Fruit fly (Drosophila melanogaster) whole organism, prepupa: ENCODE data around the gene ind.
A peak's percentile ranks its signal among the peaks of the same experiment; 100 is the strongest.

Experiments
- CG10631 ChIP-seq: fragments of 200-800 bp; sonication (Bioruptor generic); optimal IDR thresholded peaks from 2 replicates; lab custom pipeline; 2016; ENCODE audit warnings: missing biosample characterization, missing genetic modification characterization
- CG10669 ChIP-seq: fragments of 200-800 bp; sonication (Bioruptor generic); optimal IDR thresholded peaks from 3 replicates; lab custom pipeline; 2018; ENCODE audit warnings: missing biosample characterization, mild to moderate bottlenecking, missing genetic modification characterization, moderate library complexity
- CG11294 ChIP-seq: fragments of 200-800 bp; sonication (Bioruptor generic); IDR thresholded peaks from 2 replicates; pipeline ENCODE4 v1.3.6; 2022; ENCODE audit warnings: missing biosample characterization, missing genetic modification characterization
- CG11762 ChIP-seq: fragments of 200-800 bp; sonication (Bioruptor generic); optimal IDR thresholded peaks from 3 replicates; lab custom pipeline; 2016; ENCODE audit warnings: missing biosample characterization, missing genetic modification characterization; ENCODE audit not compliant: insufficient read depth
- CG11902 ChIP-seq: fragments of 200-800 bp; sonication (Bioruptor generic); optimal IDR thresholded peaks from 3 replicates; lab custom pipeline; 2016; ENCODE audit warnings: missing biosample characterization, missing genetic modification characterization
- CG15336 ChIP-seq: fragments of 200-800 bp; sonication (Bioruptor generic); IDR thresholded peaks from 2 replicates; pipeline ENCODE4 v1.3.6; 2022; ENCODE audit warnings: missing biosample characterization, missing genetic modification characterization
- CG1621 ChIP-seq: fragments of 200-800 bp; sonication (Bioruptor generic); optimal IDR thresholded peaks from 3 replicates; lab custom pipeline; 2018; ENCODE audit warnings: missing biosample characterization, mild to moderate bottlenecking, missing genetic modification characterization
- CG3032 ChIP-seq: fragments of 200-800 bp; optimal IDR thresholded peaks from 2 replicates; lab custom pipeline; 2019; ENCODE audit warnings: missing biosample characterization, mild to moderate bottlenecking, missing genetic modification characterization, moderate library complexity
- CG6163 ChIP-seq: fragments of 200-800 bp; sonication (Bioruptor generic); IDR thresholded peaks from 3 replicates; pipeline ENCODE4 v1.3.6; 2022; ENCODE audit warnings: missing biosample characterization, missing genetic modification characterization
- CG6808 ChIP-seq: fragments of 200-800 bp; sonication (Bioruptor generic); optimal IDR thresholded peaks from 3 replicates; lab custom pipeline; 2017; ENCODE audit warnings: missing biosample characterization, missing genetic modification characterization, mild to moderate bottlenecking, moderate library complexity, missing genetic modification reagents
- CG8319 ChIP-seq: fragments of 200-800 bp; sonication (Bioruptor generic); optimal IDR thresholded peaks from 3 replicates; lab custom pipeline; 2016; ENCODE audit warnings: missing biosample characterization, missing genetic modification characterization
- CG8632 ChIP-seq: fragments of 200-800 bp; sonication (Bioruptor generic); optimal IDR thresholded peaks from 3 replicates; lab custom pipeline; 2016; ENCODE audit warnings: missing biosample characterization, missing genetic modification characterization
- Eip78C ChIP-seq: fragments of 200-800 bp; sonication (Bioruptor generic); peaks from one replicate; lab custom pipeline; 2016; ENCODE audit warnings: missing biosample characterization, missing genetic modification characterization
- Eip93F ChIP-seq: fragments of 200-800 bp; sonication (Bioruptor generic); optimal IDR thresholded peaks from 2 replicates; lab custom pipeline; 2016; ENCODE audit warnings: missing biosample characterization, mild to moderate bottlenecking, missing genetic modification characterization
- Ets21C ChIP-seq: fragments of 200-800 bp; sonication (Bioruptor generic); optimal IDR thresholded peaks from 3 replicates; lab custom pipeline; 2016; ENCODE audit warnings: missing biosample characterization, missing genetic modification characterization
- Ets96B ChIP-seq: fragments of 200-800 bp; optimal IDR thresholded peaks from 2 replicates; lab custom pipeline; 2019; ENCODE audit warnings: missing biosample characterization, mild to moderate bottlenecking, missing genetic modification characterization, moderate library complexity
- Gug ChIP-seq: fragments of 200-800 bp; sonication (Bioruptor generic); IDR thresholded peaks from 2 replicates; pipeline ENCODE4 v1.3.6; 2022; ENCODE audit warnings: missing biosample characterization, missing genetic modification characterization
- Hr38 ChIP-seq: sonication (Bioruptor generic); optimal IDR thresholded peaks from 2 replicates; lab custom pipeline; 2016; ENCODE audit warnings: missing biosample characterization, missing genetic modification characterization
- Hr4 ChIP-seq: fragments of 200-800 bp; sonication (Bioruptor generic); optimal IDR thresholded peaks from 3 replicates; lab custom pipeline; 2016; ENCODE audit warnings: missing biosample characterization, missing genetic modification characterization
- Lpt ChIP-seq: fragments of 200-800 bp; sonication (Bioruptor generic); optimal IDR thresholded peaks from 3 replicates; lab custom pipeline; 2016; ENCODE audit warnings: missing biosample characterization, missing genetic modification characterization
- acj6 ChIP-seq: fragments of 200-800 bp; sonication (Bioruptor generic); optimal IDR thresholded peaks from 3 replicates; lab custom pipeline; 2016; ENCODE audit warnings: missing biosample characterization, missing genetic modification characterization
- cyc ChIP-seq: fragments of 200-800 bp; sonication (Bioruptor generic); optimal IDR thresholded peaks from 3 replicates; lab custom pipeline; 2016; ENCODE audit warnings: missing biosample characterization, missing genetic modification characterization
- dac ChIP-seq: fragments of 200-800 bp; sonication (Bioruptor generic); optimal IDR thresholded peaks from 2 replicates; lab custom pipeline; 2017; ENCODE audit warnings: missing biosample characterization, mild to moderate bottlenecking, missing genetic modification characterization
- dsx ChIP-seq: fragments of 200-800 bp; optimal IDR thresholded peaks from 3 replicates; lab custom pipeline; 2019; ENCODE audit warnings: missing biosample characterization, mild to moderate bottlenecking, missing genetic modification characterization, moderate library complexity; ENCODE audit not compliant: poor library complexity, severe bottlenecking
- eg ChIP-seq: fragments of 200-800 bp; sonication (Bioruptor generic); IDR thresholded peaks from 3 replicates; pipeline ENCODE4 v1.3.6; 2022; ENCODE audit warnings: missing biosample characterization, missing genetic modification characterization
- esn ChIP-seq: fragments of 200-800 bp; sonication (Bioruptor generic); optimal IDR thresholded peaks from 2 replicates; lab custom pipeline; 2016; ENCODE audit warnings: missing biosample characterization, mild to moderate bottlenecking, missing genetic modification characterization, moderate library complexity
- fkh ChIP-seq: fragments of 200-800 bp; sonication (Bioruptor generic); optimal IDR thresholded peaks from 3 replicates; lab custom pipeline; 2017; ENCODE audit warnings: missing biosample characterization, mild to moderate bottlenecking, missing genetic modification characterization, moderate library complexity
- ss ChIP-seq, 2 experiments: fragments of 200-800 bp; sonication (Bioruptor generic); optimal IDR thresholded peaks; 2 replicates in 1 of 2; 3 replicates in 1 of 2; lab custom pipeline; 2017 to 2018; ENCODE audit warnings: mild to moderate bottlenecking in 2 of 2, missing biosample characterization in 2 of 2, missing genetic modification characterization in 2 of 2, moderate library complexity in 1 of 2
- svp ChIP-seq: fragments of 200-800 bp; sonication (Bioruptor generic); peaks from one replicate; lab custom pipeline; 2016; ENCODE audit warnings: missing biosample characterization, missing genetic modification characterization
- topi ChIP-seq: fragments of 200-800 bp; sonication (Bioruptor generic); optimal IDR thresholded peaks from 3 replicates; lab custom pipeline; 2016; ENCODE audit warnings: missing biosample characterization, missing genetic modification characterization
- vri ChIP-seq: fragments of 200-800 bp; sonication (Bioruptor generic); optimal IDR thresholded peaks from 3 replicates; lab custom pipeline; 2016; ENCODE audit warnings: missing biosample characterization, mild to moderate bottlenecking, missing genetic modification characterization

Gene ind

DNA sequence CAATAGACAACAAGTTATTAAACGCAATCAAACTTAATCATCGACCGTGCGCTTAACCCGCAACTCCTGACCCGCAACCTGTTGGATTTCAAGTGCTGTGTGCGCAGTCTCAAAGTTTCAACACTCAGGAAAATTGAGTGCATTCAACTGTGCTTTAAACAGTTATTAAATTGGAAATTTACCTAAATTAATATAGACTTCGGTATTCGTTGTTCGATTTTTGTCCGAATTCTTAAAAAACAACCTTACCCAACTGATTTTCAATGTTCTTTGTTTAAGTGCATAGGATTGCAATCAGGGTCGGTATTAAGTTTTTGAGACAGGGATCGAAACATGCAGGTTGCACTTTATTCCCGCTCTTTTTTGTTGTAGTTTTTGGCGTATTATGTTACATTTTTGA lies 38.6 kb downstream of the ind start (continued):
- TF ChIP-seq CG8632: peak; percentile 6
- TF ChIP-seq dsx (GFP tag; lab: Kevin White, UChicago): no peak
- no peak for TF ChIP-seq Ets21C
- peak; percentile 52 for TF ChIP-seq acj6
- TF ChIP-seq CG6163 (GFP tag; lab: Robert Waterston, UW): peak; percentile 82
- peak; percentile 56 for TF ChIP-seq topi (GFP tag; lab: Kevin White, UChicago)
- TF ChIP-seq CG11902: no peak
- TF ChIP-seq CG10669 (GFP tag; lab: Kevin White, UChicago): peak; percentile 59
- TF ChIP-seq, all 60 proteins: peak for 41

DNA sequence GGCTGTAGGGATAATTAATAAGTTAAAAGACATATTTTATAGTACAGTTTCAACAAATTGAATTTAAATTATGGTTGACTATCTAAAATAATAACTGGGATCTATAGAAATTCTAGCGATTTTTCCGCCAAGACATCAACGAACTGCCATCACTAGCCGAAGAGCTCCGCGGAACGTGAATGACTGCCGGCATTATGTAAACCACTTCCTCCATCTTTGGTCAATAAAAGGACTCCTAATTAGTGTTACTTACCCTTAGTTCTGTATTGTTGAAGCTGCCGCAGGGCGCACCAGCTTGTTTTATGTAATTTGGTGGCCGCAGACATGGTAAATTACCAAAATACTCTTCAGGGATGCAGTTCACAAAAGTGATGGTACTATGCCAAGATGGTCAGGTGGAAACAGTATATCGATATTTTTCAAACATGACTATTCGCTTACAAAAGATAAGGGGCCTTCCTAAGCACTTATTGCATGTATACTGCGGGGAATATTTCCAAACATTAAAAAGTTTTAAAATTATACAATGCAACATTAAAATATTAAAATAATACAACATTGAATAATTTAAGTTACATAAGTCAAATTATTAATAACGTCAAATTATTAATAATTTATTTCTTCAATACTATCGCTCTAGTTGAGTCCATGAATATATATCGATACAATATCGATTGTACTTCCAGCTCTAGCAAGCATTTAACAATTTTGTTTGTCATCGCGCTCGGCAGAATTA lies 44.3 kb downstream of the ind start, which contains the start of the genes mRpL39 and Prosbeta2:
mRpL39 (minus strand) TSS at position 383 of the 736 bp plus-strand sequence.
Prosbeta2 (plus strand) TSS at position 668 of the 736 bp plus-strand sequence.
- TF ChIP-seq CG11762 (peak; percentile 51), CG3032 (tag; lab: Kevin White, UChicago) (peak; percentile 78), Hr38 (no peak), cyc (GFP tag; lab: Kevin White, UChicago) (peak; percentile 38), eg (GFP tag; lab: Robert Waterston, UW) (peak; percentile 77), CG8319 (no peak), Eip78C (GFP tag; lab: Kevin White, UChicago) (peak; percentile 36), Ets96B (peak; percentile 29), esn (GFP tag; lab: Kevin White, UChicago) (peak; percentile 35), Lpt (GFP tag; lab: Kevin White, UChicago) (peak; percentile 23), CG15336 (peak; percentile 38; the same call in 1 of the 2 replicates), CG6808 (GFP tag; lab: Kevin White, UChicago) (no peak), fkh (GFP tag; lab: Kevin White, UChicago) (peak; percentile 6), CG11902 (peak; percentile 62), topi (GFP tag; lab: Kevin White, UChicago) (peak; percentile 33), CG1621 (tag; lab: Kevin White, UChicago) (no peak), CG10631 (peak; percentile 63), CG11294 (GFP tag; lab: Robert Waterston, UW) (peak; percentile 56; the same call in 1 of the 2 replicates), Gug (peak; percentile 27; the same call in 1 of the 2 replicates), ss (GFP tag; optimal IDR thresholded peaks at IDR 0.05; lab: Kevin White, UChicago) (no peak), CG10669 (GFP tag; lab: Kevin White, UChicago) (peak; percentile 29), svp (GFP tag; lab: Kevin White, UChicago) (peak; percentile 55)

DNA sequence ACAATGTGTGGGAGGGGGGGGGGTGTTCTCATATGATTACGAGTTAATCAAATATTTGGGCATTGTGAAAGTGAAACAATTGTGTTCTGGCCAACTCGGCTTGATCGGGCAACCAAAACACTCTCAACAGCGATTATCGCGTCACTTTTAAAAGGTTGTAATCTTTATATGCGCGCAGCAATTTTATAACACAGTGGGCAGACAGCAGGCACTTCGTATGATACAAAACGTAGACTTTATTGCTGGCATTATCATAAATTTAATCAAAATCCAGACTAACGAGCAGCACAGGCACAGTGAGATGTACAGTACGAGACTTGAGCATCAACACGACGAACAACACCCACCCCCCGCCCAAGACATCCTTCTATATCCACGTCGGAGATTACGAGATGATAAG lies 50.9 kb downstream of the ind start:
- no peak for TF ChIP-seq Gug
- TF ChIP-seq Eip93F (GFP tag; lab: Kevin White, UChicago): no peak
- no peak for TF ChIP-seq Ets96B
- no peak for TF ChIP-seq ss (GFP tag; optimal IDR thresholded peaks at IDR 0.05; lab: Kevin White, UChicago)
- peak; percentile 75 for TF ChIP-seq svp (GFP tag; lab: Kevin White, UChicago)
- TF ChIP-seq Eip78C (GFP tag; lab: Kevin White, UChicago): no peak
- TF ChIP-seq Hr4: no peak
- peak; percentile 76 for TF ChIP-seq vri (GFP tag; lab: Kevin White, UChicago)
- TF ChIP-seq Ets21C: no peak
- peak; percentile 55 for TF ChIP-seq fkh (GFP tag; lab: Kevin White, UChicago)
- TF ChIP-seq dac (GFP tag; lab: Kevin White, UChicago): no peak
- no peak for TF ChIP-seq CG10669 (GFP tag; lab: Kevin White, UChicago)
- no peak for TF ChIP-seq acj6
